Worm (Caenorhabditis elegans) whole organism, L2 larva: ENCODE measurements around the gene egl-43.

Experiments
- C34F6.9 ChIP-seq: fragments of 150-350 bp; optimal IDR thresholded peaks from 2 replicates; lab custom pipeline; 2014; ENCODE audit warnings: missing biosample characterization, missing genetic modification characterization
- R02D3.7 ChIP-seq: fragments of 150-350 bp; optimal IDR thresholded peaks from 2 replicates; lab custom pipeline; 2014; ENCODE audit warnings: missing biosample characterization, missing genetic modification characterization
- Y55F3AM.14 ChIP-seq: fragments of 200-800 bp; sonication (Bioruptor generic); optimal IDR thresholded peaks from 2 replicates; lab custom pipeline; 2018; ENCODE audit warnings: mild to moderate bottlenecking, missing genetic modification characterization, missing compliant biosample characterization
- ZK546.5 ChIP-seq: sonication (generic microtip); optimal IDR thresholded peaks from 2 replicates; lab custom pipeline; 2017; ENCODE audit warnings: missing biosample characterization, missing genetic modification characterization
- alr-1 ChIP-seq: fragments of 150-350 bp; optimal IDR thresholded peaks from 2 replicates; lab custom pipeline; 2014; ENCODE audit warnings: missing biosample characterization, missing genetic modification characterization
- aly-2 ChIP-seq: fragments of 150-350 bp; optimal IDR thresholded peaks from 2 replicates; lab custom pipeline; 2014; ENCODE audit warnings: missing biosample characterization, missing genetic modification characterization
- ama-1 ChIP-seq: fragments of 150-350 bp; optimal IDR thresholded peaks from 2 replicates; lab custom pipeline; 2018; ENCODE audit warnings: inconsistent platforms
- blmp-1 ChIP-seq: sonication (generic microtip); optimal IDR thresholded peaks from 2 replicates; lab custom pipeline; 2017; ENCODE audit warnings: missing genetic modification characterization, mild to moderate bottlenecking, missing compliant biosample characterization, antibody characterized with exemption, moderate library complexity; ENCODE audit not compliant: insufficient read depth
- ceh-82 ChIP-seq: fragments of 150-350 bp; optimal IDR thresholded peaks from 2 replicates; lab custom pipeline; 2014; ENCODE audit warnings: missing biosample characterization, missing genetic modification characterization
- crh-2 ChIP-seq: sonication (generic microtip); optimal IDR thresholded peaks from 2 replicates; lab custom pipeline; 2017; ENCODE audit warnings: missing biosample characterization, missing genetic modification characterization
- dmd-4 ChIP-seq: sonication (generic microtip); optimal IDR thresholded peaks from 2 replicates; lab custom pipeline; 2017; ENCODE audit warnings: missing biosample characterization, missing genetic modification characterization
- egl-27 ChIP-seq: sonication (generic microtip); optimal IDR thresholded peaks from 3 replicates; lab custom pipeline; 2017; ENCODE audit warnings: missing biosample characterization, missing genetic modification reagents, missing genetic modification characterization
- elt-1 ChIP-seq: fragments of 150-350 bp; optimal IDR thresholded peaks from 2 replicates; lab custom pipeline; 2014; ENCODE audit warnings: missing biosample characterization, missing genetic modification characterization
- elt-3 ChIP-seq: sonication (generic microtip); optimal IDR thresholded peaks from 2 replicates; lab custom pipeline; 2017; ENCODE audit warnings: missing biosample characterization, missing genetic modification characterization
- gmeb-1 ChIP-seq: fragments of 150-350 bp; optimal IDR thresholded peaks from 2 replicates; lab custom pipeline; 2014; ENCODE audit warnings: missing biosample characterization, missing genetic modification characterization
- lin-11 ChIP-seq: fragments of 150-350 bp; sonication (generic microtip); optimal IDR thresholded peaks from 2 replicates; lab custom pipeline; 2014; ENCODE audit warnings: missing biosample characterization, missing genetic modification characterization, inconsistent platforms, mixed read lengths
- lin-13 ChIP-seq: fragments of 150-350 bp; optimal IDR thresholded peaks from 2 replicates; lab custom pipeline; 2014; ENCODE audit warnings: missing biosample characterization, missing genetic modification reagents, missing genetic modification characterization
- lin-39 ChIP-seq: fragments of 150-350 bp; optimal IDR thresholded peaks from 2 replicates; lab custom pipeline; 2014; ENCODE audit warnings: missing biosample characterization, missing genetic modification reagents, missing genetic modification characterization
- lsy-2 ChIP-seq, 2 experiments: fragments of 150-350 bp in 1 of 2; sonication (generic microtip) in 1 of 2; optimal IDR thresholded peaks; 2 replicates each; lab custom pipeline; 2014 to 2017; ENCODE audit warnings: missing biosample characterization in 2 of 2, missing genetic modification characterization in 2 of 2
- mdl-1 ChIP-seq, 2 experiments: fragments of 150-350 bp in 1 of 2; sonication (generic microtip) in 1 of 2; optimal IDR thresholded peaks; 2 replicates each; lab custom pipeline; 2017; ENCODE audit warnings: missing biosample characterization in 2 of 2, missing genetic modification characterization in 2 of 2
- nhr-10 ChIP-seq: sonication (generic microtip); optimal IDR thresholded peaks from 2 replicates; lab custom pipeline; 2017; ENCODE audit warnings: missing biosample characterization, missing genetic modification characterization
- nhr-11 ChIP-seq: fragments of 150-350 bp; optimal IDR thresholded peaks from 2 replicates; lab custom pipeline; 2014; ENCODE audit warnings: missing biosample characterization, missing genetic modification characterization
- nhr-12 ChIP-seq: fragments of 150-350 bp; optimal IDR thresholded peaks from 2 replicates; lab custom pipeline; 2014; ENCODE audit warnings: missing biosample characterization, missing genetic modification characterization
- nhr-129 ChIP-seq: fragments of 150-350 bp; optimal IDR thresholded peaks from 2 replicates; lab custom pipeline; 2014; ENCODE audit warnings: missing biosample characterization, missing genetic modification characterization
- nhr-21 ChIP-seq: fragments of 150-350 bp; optimal IDR thresholded peaks from 2 replicates; lab custom pipeline; 2014; ENCODE audit warnings: missing biosample characterization, missing genetic modification characterization
- nhr-23 ChIP-seq: fragments of 150-350 bp; optimal IDR thresholded peaks from 2 replicates; lab custom pipeline; 2014; ENCODE audit warnings: missing biosample characterization, missing genetic modification reagents, missing genetic modification characterization
- nhr-237 ChIP-seq: fragments of 150-350 bp; optimal IDR thresholded peaks from 2 replicates; lab custom pipeline; 2014; ENCODE audit warnings: missing biosample characterization, missing genetic modification characterization
- nhr-25 ChIP-seq: fragments of 150-350 bp; sonication (generic microtip); optimal IDR thresholded peaks from 3 replicates; lab custom pipeline; 2014; ENCODE audit warnings: missing biosample characterization, missing genetic modification characterization
- nhr-6 ChIP-seq: fragments of 150-350 bp; optimal IDR thresholded peaks from 2 replicates; lab custom pipeline; 2014; ENCODE audit warnings: missing biosample characterization, missing genetic modification characterization
- nhr-77 ChIP-seq: fragments of 150-350 bp; optimal IDR thresholded peaks from 2 replicates; lab custom pipeline; 2014; ENCODE audit warnings: missing biosample characterization, missing genetic modification characterization
- peb-1 ChIP-seq: fragments of 150-350 bp; optimal IDR thresholded peaks from 2 replicates; lab custom pipeline; 2014; ENCODE audit warnings: missing biosample characterization, missing genetic modification characterization
- sem-4 ChIP-seq: fragments of 150-350 bp; optimal IDR thresholded peaks from 2 replicates; lab custom pipeline; 2014; ENCODE audit warnings: missing biosample characterization, missing genetic modification reagents, missing genetic modification characterization
- sma-3 ChIP-seq: sonication (generic microtip); optimal IDR thresholded peaks from 2 replicates; lab custom pipeline; 2016; ENCODE audit warnings: missing genetic modification reagents, missing genetic modification characterization, missing compliant biosample characterization
- snpc-4 ChIP-seq: fragments of 150-350 bp; optimal IDR thresholded peaks from 2 replicates; lab custom pipeline; 2014; ENCODE audit warnings: missing biosample characterization, missing genetic modification characterization
- unc-39 ChIP-seq: fragments of 150-350 bp; optimal IDR thresholded peaks from 2 replicates; lab custom pipeline; 2014; ENCODE audit warnings: missing biosample characterization, missing genetic modification characterization
- unc-62 ChIP-seq: fragments of 150-350 bp; optimal IDR thresholded peaks from 2 replicates; lab custom pipeline; 2014; ENCODE audit warnings: missing biosample characterization, missing genetic modification reagents, missing genetic modification characterization
- zag-1 ChIP-seq: fragments of 150-350 bp; optimal IDR thresholded peaks from 2 replicates; lab custom pipeline; 2014; ENCODE audit warnings: missing biosample characterization, missing genetic modification characterization
- ztf-1 ChIP-seq: fragments of 200-800 bp; sonication (Bioruptor generic); conservative IDR thresholded peaks from 2 replicates; pipeline ENCODE4 v1.3.6; 2022; ENCODE audit warnings: missing genetic modification characterization, missing compliant biosample characterization
- ztf-11 ChIP-seq: sonication (generic microtip); optimal IDR thresholded peaks from 2 replicates; lab custom pipeline; 2017; ENCODE audit warnings: missing biosample characterization, missing genetic modification characterization
- ztf-4 ChIP-seq: fragments of 150-350 bp; optimal IDR thresholded peaks from 2 replicates; lab custom pipeline; 2014; ENCODE audit warnings: missing biosample characterization, missing genetic modification characterization

The egl-43 gene

ce11 chrII:9976405-9976804 lies 21.4 kb downstream of the egl-43 start, which contains the start of gene R53.8:
Gene R53.8, plus strand, starts transcription at chrII:9976705.
- TF ChIP-seq lin-39 (tag; lab: Kevin White, UChicago) (no peak), ZK546.5 (tag; lab: Kevin White, UChicago) (no peak), nhr-11 (no peak), nhr-129 (tag; lab: Kevin White, UChicago) (no peak), elt-1 (no peak), mdl-1 (tag; optimal IDR thresholded peaks at IDR 0.05; lab: Kevin White, UChicago) (no peak), elt-3 (tag; lab: Kevin White, UChicago) (no peak), Y55F3AM.14 (GFP tag; lab: Kevin White, UChicago) (no peak), dmd-4 (tag; lab: Kevin White, UChicago) (no peak), nhr-77 (tag; lab: Kevin White, UChicago) (no peak), aly-2 (tag; lab: Kevin White, UChicago) (no peak), lin-13 (GFP tag; lab: Kevin White, UChicago) (no peak), sma-3 (GFP tag; lab: Kevin White, UChicago) (no peak), ceh-82 (tag; lab: Kevin White, UChicago) (no peak)

- TF ChIP-seq elt-3 (tag; lab: Kevin White, UChicago): no peak
- no peak for TF ChIP-seq aly-2 (tag; lab: Kevin White, UChicago)
- no peak for TF ChIP-seq lin-13 (GFP tag; lab: Kevin White, UChicago)
- TF ChIP-seq nhr-11: no peak
- TF ChIP-seq ama-1 (lab: Kevin White, UChicago): no peak
- no peak for TF ChIP-seq zag-1 (tag; lab: Kevin White, UChicago)
- no peak for TF ChIP-seq ceh-82 (tag; lab: Kevin White, UChicago)
- TF ChIP-seq snpc-4 (tag; lab: Kevin White, UChicago): no peak
- TF ChIP-seq nhr-237 (tag; lab: Kevin White, UChicago): no peak
- TF ChIP-seq ztf-1 (GFP tag; lab: Robert Waterston, UW): no peak
- no peak for TF ChIP-seq blmp-1 (tag; lab: Kevin White, UChicago)
- no peak for TF ChIP-seq elt-1
- TF ChIP-seq lin-11: no peak
- no peak for TF ChIP-seq crh-2 (tag; lab: Kevin White, UChicago)
- TF ChIP-seq nhr-6 (tag; lab: Kevin White, UChicago): no peak
- TF ChIP-seq nhr-10: no peak
- TF ChIP-seq ztf-11 (tag; lab: Kevin White, UChicago): no peak
Observed at ce11 chrII:9980077-9980631, 25.2 kb downstream of the egl-43 start, which contains the start of gene ZK892.6. Gene ZK892.6, minus strand, starts transcription at chrII:9980127.

ce11 chrII:9981760-9982159 lies 26.8 kb downstream of the egl-43 start, which contains the start of gene sdz-38:
Gene sdz-38, minus strand, starts transcription at chrII:9981860.
- TF ChIP-seq nhr-23 (tag; lab: Kevin White, UChicago) (no peak), ztf-11 (tag; lab: Kevin White, UChicago) (no peak), sma-3 (GFP tag; lab: Kevin White, UChicago) (no peak), nhr-77 (tag; lab: Kevin White, UChicago) (no peak), aly-2 (tag; lab: Kevin White, UChicago) (no peak), C34F6.9 (tag; lab: Kevin White, UChicago) (no peak)

- TF ChIP-seq R02D3.7 (tag; lab: Kevin White, UChicago) (no peak), nhr-77 (tag; lab: Kevin White, UChicago) (no peak), elt-3 (tag; lab: Kevin White, UChicago) (no peak), ceh-82 (tag; lab: Kevin White, UChicago) (no peak), unc-39 (no peak), egl-27 (tag; lab: Kevin White, UChicago) (no peak), sem-4 (tag; lab: Kevin White, UChicago) (no peak)
Observed at ce11 chrII:9982437-9982836, 27.5 kb downstream of the egl-43 start.

- TF ChIP-seq nhr-6 (tag; lab: Kevin White, UChicago): peak; percentile 58
- TF ChIP-seq nhr-77 (tag; lab: Kevin White, UChicago): no peak
- no peak for TF ChIP-seq nhr-21 (tag; lab: Kevin White, UChicago)
- no peak for TF ChIP-seq alr-1 (tag; lab: Kevin White, UChicago)
- TF ChIP-seq sma-3 (GFP tag; lab: Kevin White, UChicago): peak; percentile 11
- TF ChIP-seq egl-27 (tag; lab: Kevin White, UChicago): peak; percentile 8
- peak; percentile 73 for TF ChIP-seq lin-39 (tag; lab: Kevin White, UChicago)
- peak; percentile 66 for TF ChIP-seq Y55F3AM.14 (GFP tag; lab: Kevin White, UChicago)
- TF ChIP-seq lin-11: no peak
- no peak for TF ChIP-seq aly-2 (tag; lab: Kevin White, UChicago)
- peak; percentile 31 for TF ChIP-seq ztf-4
- no peak for TF ChIP-seq ZK546.5 (tag; lab: Kevin White, UChicago)
- TF ChIP-seq unc-62 (GFP tag; lab: Kevin White, UChicago): peak; percentile 31
- TF ChIP-seq dmd-4 (tag; lab: Kevin White, UChicago): no peak
- TF ChIP-seq lsy-2 (tag; optimal IDR thresholded peaks at IDR 0.05; lab: Kevin White, UChicago): peak; percentile 18 to 72
- peak; percentile 55 for TF ChIP-seq lin-13 (GFP tag; lab: Kevin White, UChicago)
- TF ChIP-seq elt-3 (tag; lab: Kevin White, UChicago): no peak
- no peak for TF ChIP-seq elt-1
- TF ChIP-seq nhr-129 (tag; lab: Kevin White, UChicago): peak; percentile 82
- TF ChIP-seq zag-1 (tag; lab: Kevin White, UChicago): peak; percentile 53
- TF ChIP-seq nhr-11: no peak
- peak; percentile 72 for TF ChIP-seq C34F6.9 (tag; lab: Kevin White, UChicago)
- no peak for TF ChIP-seq gmeb-1
- no peak for TF ChIP-seq peb-1 (tag; lab: Kevin White, UChicago)
- no peak for TF ChIP-seq nhr-25
- peak; percentile 9 for TF ChIP-seq snpc-4 (tag; lab: Kevin White, UChicago)
- TF ChIP-seq nhr-12 (tag; lab: Kevin White, UChicago): no peak
Observed at ce11 chrII:9984866-9985336, 29.9 kb downstream of the egl-43 start.
